Fruit fly (Drosophila melanogaster): ENCODE data around the gene Ref2.

The Ref2 gene

DNA sequence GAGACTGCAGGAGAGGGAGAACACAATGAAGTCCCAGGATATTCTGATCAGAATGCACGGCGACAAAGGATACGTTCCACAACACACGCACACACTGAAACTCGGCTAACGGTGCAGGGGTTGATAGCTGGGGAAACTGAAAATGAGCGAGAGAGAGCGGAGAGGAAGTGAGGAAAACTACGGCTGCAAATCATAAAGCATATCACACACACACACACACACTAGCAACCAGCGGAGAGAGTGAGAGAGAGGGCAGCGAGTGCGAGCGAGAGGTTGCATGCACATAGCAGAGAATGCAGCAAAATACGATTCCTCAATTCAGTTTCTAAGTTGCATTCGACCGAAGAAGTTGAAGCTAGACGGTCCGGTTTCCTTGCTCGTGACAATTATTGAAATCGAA lies 32.1 kb upstream of the Ref2 start (continued):
- no peak for TF ChIP-seq fru (optimal IDR thresholded peaks at IDR 0.05)
- TF ChIP-seq CG10959 (GFP tag; IDR thresholded peaks at IDR 0.05) = no peak
- peak; percentile 37 for TF ChIP-seq gsb-n (tag; optimal IDR thresholded peaks at IDR 0.05)
- no peak for TF ChIP-seq luna (GFP tag; optimal IDR thresholded peaks at IDR 0.05)
- TF ChIP-seq zen2 (GFP tag; IDR thresholded peaks at IDR 0.05; ENCODE audit: partially characterized antibody) = peak; percentile 7; the same call in 1 of the 3 replicates
- TF ChIP-seq Hey (tag; optimal IDR thresholded peaks at IDR 0.05) = no peak
- TF ChIP-seq ranshi (GFP tag; IDR thresholded peaks at IDR 0.05) = no peak
- 0 out of 3 replicates have a peak, but pooled peaks have one; percentile 73 for TF ChIP-seq CG2199 (GFP tag; IDR thresholded peaks at IDR 0.05)
- no peak for TF ChIP-seq scrt (GFP tag; optimal IDR thresholded peaks at IDR 0.05)
- TF ChIP-seq CG17829 (tag; optimal IDR thresholded peaks at IDR 0.05) = peak; percentile 3
- no peak for TF ChIP-seq CG17186 (GFP tag; optimal IDR thresholded peaks at IDR 0.05)
- no peak for TF ChIP-seq NC2α (GFP tag; optimal IDR thresholded peaks at IDR 0.05)
- no peak for TF ChIP-seq sna (GFP tag; IDR thresholded peaks at IDR 0.05; ENCODE audit: partially characterized antibody)
- peak; percentile 48; the same call in 2 of the 3 replicates for TF ChIP-seq ci (GFP tag; IDR thresholded peaks at IDR 0.05)
- TF ChIP-seq Myb (GFP tag; optimal IDR thresholded peaks at IDR 0.05) = no peak
- no peak for TF ChIP-seq CG7963 (GFP tag; IDR thresholded peaks at IDR 0.05; ENCODE audit: partially characterized antibody)
- no peak for TF ChIP-seq CG5953 (GFP tag; IDR thresholded peaks at IDR 0.05)
- TF ChIP-seq CG2202 (tag; optimal IDR thresholded peaks at IDR 0.05) = no peak
- no peak for TF ChIP-seq grau (tag; optimal IDR thresholded peaks at IDR 0.05)
- no peak for TF ChIP-seq fd96Cb (tag; optimal IDR thresholded peaks at IDR 0.05)
- TF ChIP-seq slp2 (GFP tag; optimal IDR thresholded peaks at IDR 0.05) = no peak
- TF ChIP-seq hkb (optimal IDR thresholded peaks at IDR 0.05) = no peak
- TF ChIP-seq hkb (GFP tag; IDR thresholded peaks at IDR 0.05) = no peak
- TF ChIP-seq CG12659 (GFP tag; optimal IDR thresholded peaks at IDR 0.05) = no peak
- TF ChIP-seq Nf-YB (GFP tag; optimal IDR thresholded peaks at IDR 0.05) = peak; percentile 96
- TF ChIP-seq Drgx (GFP tag; IDR thresholded peaks at IDR 0.05) = no peak
- peak; percentile 53 for TF ChIP-seq ac (GFP tag; optimal IDR thresholded peaks at IDR 0.05)
- no peak for TF ChIP-seq Elba2 (GFP tag; optimal IDR thresholded peaks at IDR 0.05)
- no peak for TF ChIP-seq CG6689 (GFP tag; IDR thresholded peaks at IDR 0.05)
- TF ChIP-seq CG17359 (tag; optimal IDR thresholded peaks at IDR 0.05) = no peak
- TF ChIP-seq Antp (GFP tag; optimal IDR thresholded peaks at IDR 0.05) = no peak
- no peak for TF ChIP-seq fu2 (GFP tag; optimal IDR thresholded peaks at IDR 0.05)
- TF ChIP-seq CG9437 (GFP tag; optimal IDR thresholded peaks at IDR 0.05) = no peak
- TF ChIP-seq CoRest (tag; optimal IDR thresholded peaks at IDR 0.05) = no peak
- TF ChIP-seq emc (GFP tag; optimal IDR thresholded peaks at IDR 0.05) = no peak
- TF ChIP-seq Ravus (GFP tag; IDR thresholded peaks at IDR 0.05) = no peak
- TF ChIP-seq CG4282 (GFP tag; optimal IDR thresholded peaks at IDR 0.05) = no peak
- no peak for TF ChIP-seq lbe (GFP tag; optimal IDR thresholded peaks at IDR 0.05)
- no peak for TF ChIP-seq tx (GFP tag; optimal IDR thresholded peaks at IDR 0.05)
- TF ChIP-seq Fer3 (tag; optimal IDR thresholded peaks at IDR 0.05) = no peak
- TF ChIP-seq CG16813 (GFP tag; IDR thresholded peaks at IDR 0.05; ENCODE audit: partially characterized antibody) = 0 out of 3 replicates have a peak, but pooled peaks have one; percentile 36
- no peak for TF ChIP-seq CrebB (tag; optimal IDR thresholded peaks at IDR 0.05)
- TF ChIP-seq CG10565 (GFP tag; optimal IDR thresholded peaks at IDR 0.05) = no peak
- peak; percentile 84 for TF ChIP-seq CG8478 (optimal IDR thresholded peaks at IDR 0.05)
- no peak for TF ChIP-seq dmrt99B (tag; optimal IDR thresholded peaks at IDR 0.05)
- no peak for TF ChIP-seq Hr51 (GFP tag; optimal IDR thresholded peaks at IDR 0.05)
- no peak for TF ChIP-seq ash1 (GFP tag; optimal IDR thresholded peaks at IDR 0.05)
- TF ChIP-seq schlank (tag; optimal IDR thresholded peaks at IDR 0.05) = no peak
- TF ChIP-seq CG8290 (GFP tag; optimal IDR thresholded peaks at IDR 0.05) = no peak
- no peak for TF ChIP-seq CG8290 (tag; optimal IDR thresholded peaks at IDR 0.05)
- no peak for TF ChIP-seq GATAe (GFP tag; conservative IDR thresholded peaks at IDR 0.05)
- TF ChIP-seq HLHmδ (GFP tag; optimal IDR thresholded peaks at IDR 0.05) = peak; percentile 17
- no peak for TF ChIP-seq Asciz (GFP tag; optimal IDR thresholded peaks at IDR 0.05)

All from whole organism, embryonic.